Worm (Caenorhabditis elegans) whole organism, midembryonic: ENCODE results near the gene C01G10.5.

Experiments used
- cog-1 ChIP-seq: sonication (generic microtip); optimal IDR thresholded peaks from 2 replicates; lab custom pipeline; 2016; ENCODE audit warnings: missing genetic modification characterization, missing compliant biosample characterization
- klf-2 ChIP-seq: fragments of 200-800 bp; sonication (Bioruptor generic); conservative IDR thresholded peaks from 2 replicates; pipeline ENCODE4 v1.3.6; 2022; ENCODE audit warnings: missing genetic modification reagents, missing genetic modification characterization, missing compliant biosample characterization
- ref-1 ChIP-seq: fragments of 200-800 bp; sonication (Bioruptor generic); conservative IDR thresholded peaks from 2 replicates; pipeline ENCODE4 v1.3.6; 2022; ENCODE audit warnings: missing genetic modification reagents, missing genetic modification characterization, missing compliant biosample characterization
- tab-1 ChIP-seq: fragments of 200-800 bp; sonication (Bioruptor generic); IDR thresholded peaks from 2 replicates; pipeline ENCODE4 v1.3.6; 2022; ENCODE audit warnings: missing genetic modification characterization, missing compliant biosample characterization
- ztf-23 ChIP-seq: fragments of 200-800 bp; sonication (Bioruptor generic); IDR thresholded peaks from 2 replicates; pipeline ENCODE4 v1.3.6; 2022; ENCODE audit warnings: missing genetic modification reagents, missing genetic modification characterization, missing compliant biosample characterization

ce11 chrV:15109260-15109659 is 19.9 kb upstream of the C01G10.5 start, which contains the start of gene Y75B12A.2:
- TF ChIP-seq ref-1 (no peak), tab-1 (GFP tag; lab: Robert Waterston, UW) (no peak), ztf-23 (GFP tag; lab: Robert Waterston, UW) (no peak), cog-1 (tag; lab: Kevin White, UChicago) (no peak), klf-2 (GFP tag; lab: Robert Waterston, UW) (no peak)
